Fruit fly (Drosophila melanogaster) whole organism, embryonic: ENCODE results near the gene Lmpt.

ENCODE experiments used
- ATbp ChIP-seq: fragments of 200-800 bp; sonication (Bioruptor generic); optimal IDR thresholded peaks from 2 replicates; lab custom pipeline; 2017; ENCODE audit warnings: missing biosample characterization, mild to moderate bottlenecking, missing genetic modification characterization, missing genetic modification reagents
- Abd-B ChIP-seq: fragments of 200-800 bp; sonication (Bioruptor generic); optimal IDR thresholded peaks from 2 replicates; lab custom pipeline; 2018; ENCODE audit warnings: missing biosample characterization, mild to moderate bottlenecking, missing genetic modification characterization, moderate library complexity
- Bdp1 ChIP-seq: fragments of 200-800 bp; sonication (Bioruptor generic); optimal IDR thresholded peaks from 3 replicates; lab custom pipeline; 2016; ENCODE audit warnings: missing biosample characterization, missing genetic modification characterization
- CG10366 ChIP-seq: fragments of 200-800 bp; sonication (Bioruptor generic); IDR thresholded peaks from 2 replicates; pipeline ENCODE4 v1.3.6; 2022; ENCODE audit warnings: missing biosample characterization, missing genetic modification characterization
- CG11247 ChIP-seq: fragments of 200-800 bp; sonication (Bioruptor generic); IDR thresholded peaks from 2 replicates; pipeline ENCODE4 v1.3.6; 2022; ENCODE audit warnings: missing biosample characterization, missing genetic modification characterization
- CG11695 ChIP-seq: fragments of 200-800 bp; sonication (Bioruptor generic); IDR thresholded peaks from 3 replicates; pipeline ENCODE4 v1.3.6; 2022; ENCODE audit warnings: missing biosample characterization, missing genetic modification characterization
- CG12155 ChIP-seq: fragments of 200-800 bp; sonication (Bioruptor generic); optimal IDR thresholded peaks from 3 replicates; lab custom pipeline; 2016; ENCODE audit warnings: missing biosample characterization, missing genetic modification characterization
- CG15011 ChIP-seq: fragments of 200-800 bp; sonication (Bioruptor generic); optimal IDR thresholded peaks from 3 replicates; lab custom pipeline; 2018; ENCODE audit warnings: missing biosample characterization, mild to moderate bottlenecking, missing genetic modification characterization
- CG15269 ChIP-seq: fragments of 200-800 bp; sonication (Bioruptor generic); optimal IDR thresholded peaks from 2 replicates; lab custom pipeline; 2018; ENCODE audit warnings: missing biosample characterization, mild to moderate bottlenecking, missing genetic modification characterization, moderate library complexity
- CG1602 ChIP-seq: fragments of 200-800 bp; sonication (Bioruptor generic); optimal IDR thresholded peaks from 3 replicates; lab custom pipeline; 2016; ENCODE audit warnings: missing biosample characterization, missing genetic modification characterization
- CG17912 ChIP-seq: fragments of 200-800 bp; sonication (Bioruptor generic); optimal IDR thresholded peaks from 2 replicates; lab custom pipeline; 2018; ENCODE audit warnings: missing biosample characterization, mild to moderate bottlenecking, missing genetic modification characterization
- CG18011 ChIP-seq: fragments of 200-800 bp; sonication (Bioruptor generic); optimal IDR thresholded peaks from 2 replicates; lab custom pipeline; 2017; ENCODE audit warnings: missing biosample characterization, missing genetic modification characterization, mild to moderate bottlenecking, moderate library complexity, missing genotype
- CG1832 ChIP-seq: fragments of 200-800 bp; sonication (Bioruptor generic); optimal IDR thresholded peaks from 2 replicates; lab custom pipeline; 2017; ENCODE audit warnings: missing biosample characterization, mild to moderate bottlenecking, missing genetic modification characterization, inconsistent platforms
- CG18599 ChIP-seq: fragments of 200-800 bp; sonication (Bioruptor generic); optimal IDR thresholded peaks from 3 replicates; lab custom pipeline; 2017; ENCODE audit warnings: missing biosample characterization, missing genetic modification characterization, mild to moderate bottlenecking, moderate library complexity, missing genetic modification reagents
- CG2120 ChIP-seq: fragments of 200-800 bp; sonication (Bioruptor generic); optimal IDR thresholded peaks from 3 replicates; lab custom pipeline; 2016; ENCODE audit warnings: missing biosample characterization, missing genetic modification characterization
- CG3163 ChIP-seq: fragments of 200-800 bp; sonication (Bioruptor generic); optimal IDR thresholded peaks from 3 replicates; lab custom pipeline; 2016; ENCODE audit warnings: missing biosample characterization, missing genetic modification characterization
- CG32532 ChIP-seq: fragments of 200-800 bp; sonication (Bioruptor generic); IDR thresholded peaks from 2 replicates; pipeline ENCODE4 v1.3.6; 2022; ENCODE audit warnings: missing biosample characterization, missing genetic modification characterization
- CG3281 ChIP-seq: fragments of 200-800 bp; sonication (Bioruptor generic); optimal IDR thresholded peaks from 3 replicates; lab custom pipeline; 2017; ENCODE audit warnings: missing biosample characterization, mild to moderate bottlenecking, missing genetic modification characterization
- CG4328 ChIP-seq: fragments of 200-800 bp; sonication (Bioruptor generic); optimal IDR thresholded peaks from 3 replicates; lab custom pipeline; 2017; ENCODE audit warnings: missing biosample characterization, missing genetic modification reagents, missing genetic modification characterization
- CG4404 ChIP-seq: fragments of 200-800 bp; sonication (Bioruptor generic); IDR thresholded peaks from 2 replicates; pipeline ENCODE4 v1.3.6; 2022; ENCODE audit warnings: missing biosample characterization, missing genetic modification characterization
- CG6254 ChIP-seq: fragments of 200-800 bp; sonication (Bioruptor generic); optimal IDR thresholded peaks from 3 replicates; lab custom pipeline; 2017; ENCODE audit warnings: mild to moderate bottlenecking, missing biosample characterization, missing genetic modification reagents, missing genetic modification characterization
- CG6813 ChIP-seq: fragments of 200-800 bp; sonication (Bioruptor generic); optimal IDR thresholded peaks from 2 replicates; lab custom pipeline; 2017; ENCODE audit warnings: missing biosample characterization, missing genetic modification characterization, mild to moderate bottlenecking, moderate library complexity, missing genetic modification reagents
- CG8290 ChIP-seq, 3 experiments: fragments of 200-800 bp; sonication (Bioruptor generic); optimal IDR thresholded peaks; 2 replicates each; lab custom pipeline; 2016 to 2019; ENCODE audit warnings: missing biosample characterization in 3 of 3, missing genetic modification characterization in 3 of 3, mild to moderate bottlenecking in 2 of 3, moderate library complexity in 1 of 3
- CG9932 ChIP-seq: fragments of 200-800 bp; sonication (Bioruptor generic); IDR thresholded peaks from 2 replicates; pipeline ENCODE4 v1.3.6; 2022; ENCODE audit warnings: missing biosample characterization, missing genetic modification characterization
- Dip2 ChIP-seq: fragments of 200-800 bp; sonication (Bioruptor generic); IDR thresholded peaks from 2 replicates; pipeline ENCODE4 v1.3.6; 2022; ENCODE audit warnings: missing biosample characterization, missing genetic modification characterization
- Dref ChIP-seq: fragments of 200-800 bp; sonication (Bioruptor generic); IDR thresholded peaks from 2 replicates; pipeline ENCODE4 v1.3.6; 2022; ENCODE audit warnings: missing biosample characterization, missing genetic modification characterization
- Drgx ChIP-seq: fragments of 200-800 bp; sonication (Bioruptor generic); IDR thresholded peaks from 2 replicates; pipeline ENCODE4 v1.3.6; 2022; ENCODE audit warnings: missing biosample characterization, missing genetic modification characterization
- Ets65A ChIP-seq: fragments of 200-800 bp; sonication (Bioruptor generic); peaks from one replicate; lab custom pipeline; 2016; ENCODE audit warnings: missing biosample characterization, missing genetic modification characterization
- H2.0 ChIP-seq: fragments of 200-800 bp; sonication (Bioruptor generic); IDR thresholded peaks from 2 replicates; pipeline ENCODE4 v1.3.6; 2022; ENCODE audit warnings: missing biosample characterization, missing genetic modification characterization
- MBD-R2 ChIP-seq: fragments of 200-800 bp; sonication (Bioruptor generic); IDR thresholded peaks from 2 replicates; pipeline ENCODE4 v1.3.6; 2022; ENCODE audit warnings: missing biosample characterization, missing genetic modification characterization
- Med ChIP-seq: fragments of 200-800 bp; sonication (Bioruptor generic); peaks from one replicate; lab custom pipeline; 2016; ENCODE audit warnings: missing biosample characterization, missing genetic modification characterization, mild to moderate bottlenecking, inconsistent platforms, moderate library complexity
- Nf-YC ChIP-seq: fragments of 200-800 bp; optimal IDR thresholded peaks from 3 replicates; lab custom pipeline; 2019; ENCODE audit warnings: missing biosample characterization, mild to moderate bottlenecking, missing genetic modification characterization, moderate library complexity
- Rfx ChIP-seq: fragments of 200-800 bp; sonication (Bioruptor generic); IDR thresholded peaks from 2 replicates; pipeline ENCODE4 v1.3.6; 2022; ENCODE audit warnings: missing biosample characterization, missing genetic modification characterization
- Sry-β ChIP-seq: fragments of 200-800 bp; sonication (Bioruptor generic); optimal IDR thresholded peaks from 2 replicates; lab custom pipeline; 2018; ENCODE audit warnings: missing biosample characterization, mild to moderate bottlenecking, missing genetic modification characterization, moderate library complexity
- bab2 ChIP-seq: fragments of 200-800 bp; sonication (Bioruptor generic); optimal IDR thresholded peaks from 2 replicates; lab custom pipeline; 2016; ENCODE audit warnings: missing biosample characterization, missing genetic modification characterization
- chinmo ChIP-seq: fragments of 200-800 bp; sonication (Bioruptor generic); IDR thresholded peaks from 4 replicates; pipeline ENCODE4 v1.3.6; 2022; ENCODE audit warnings: missing biosample characterization, missing genetic modification characterization; ENCODE audit not compliant: partially characterized antibody
- grn ChIP-seq: fragments of 200-800 bp; sonication (Bioruptor generic); optimal IDR thresholded peaks from 3 replicates; lab custom pipeline; 2017; ENCODE audit warnings: missing biosample characterization, missing genetic modification characterization
- hb ChIP-seq: fragments of 200-800 bp; sonication (Bioruptor generic); IDR thresholded peaks from 3 replicates; pipeline ENCODE4 v1.3.6; 2022; ENCODE audit warnings: missing biosample characterization, missing genetic modification characterization; ENCODE audit not compliant: partially characterized antibody
- hbn ChIP-seq: fragments of 200-800 bp; sonication (Bioruptor generic); IDR thresholded peaks from 2 replicates; pipeline ENCODE4 v1.3.6; 2022; ENCODE audit warnings: missing biosample characterization, missing genetic modification characterization; ENCODE audit not compliant: partially characterized antibody
- lab ChIP-seq: fragments of 200-800 bp; sonication (Bioruptor generic); optimal IDR thresholded peaks from 3 replicates; lab custom pipeline; 2017; ENCODE audit warnings: missing biosample characterization, missing genetic modification characterization, mild to moderate bottlenecking, moderate library complexity, missing genetic modification reagents
- nau ChIP-seq: fragments of 200-800 bp; sonication (Bioruptor generic); optimal IDR thresholded peaks from 3 replicates; lab custom pipeline; 2017; ENCODE audit warnings: missing biosample characterization, mild to moderate bottlenecking, missing genetic modification characterization, missing genetic modification reagents
- nerfin-2 ChIP-seq: fragments of 200-800 bp; sonication (Bioruptor generic); IDR thresholded peaks from 2 replicates; pipeline ENCODE4 v1.3.6; 2022; ENCODE audit warnings: missing biosample characterization, missing genetic modification characterization; ENCODE audit not compliant: partially characterized antibody
- nom ChIP-seq: fragments of 200-800 bp; sonication (Bioruptor generic); optimal IDR thresholded peaks from 2 replicates; lab custom pipeline; 2017; ENCODE audit warnings: missing biosample characterization, missing genetic modification characterization, mild to moderate bottlenecking, moderate library complexity, missing genetic modification reagents
- oc ChIP-seq: fragments of 200-800 bp; sonication (Bioruptor generic); optimal IDR thresholded peaks from 2 replicates; lab custom pipeline; 2018; ENCODE audit warnings: missing biosample characterization, mild to moderate bottlenecking, missing genetic modification characterization, moderate library complexity
- peb ChIP-seq: fragments of 200-800 bp; sonication (Bioruptor generic); IDR thresholded peaks from 2 replicates; pipeline ENCODE4 v1.3.6; 2022; ENCODE audit warnings: missing biosample characterization, missing genetic modification characterization
- rib ChIP-seq: fragments of 200-800 bp; sonication (Bioruptor generic); IDR thresholded peaks from 2 replicates; pipeline ENCODE4 v1.3.6; 2022; ENCODE audit warnings: missing biosample characterization, missing genetic modification characterization
- run ChIP-seq: fragments of 200-800 bp; sonication (Bioruptor generic); optimal IDR thresholded peaks from 3 replicates; lab custom pipeline; 2018; ENCODE audit warnings: missing biosample characterization, mild to moderate bottlenecking, missing genetic modification characterization
- sens ChIP-seq: fragments of 200-800 bp; sonication (Bioruptor generic); peaks from one replicate; lab custom pipeline; 2016; ENCODE audit warnings: missing biosample characterization, missing genetic modification characterization
- slbo ChIP-seq: fragments of 200-800 bp; sonication (Bioruptor generic); IDR thresholded peaks from 2 replicates; pipeline ENCODE4 v1.3.6; 2022; ENCODE audit warnings: missing biosample characterization, missing genetic modification characterization
- tll ChIP-seq, 2 experiments: fragments of 200-800 bp in 1 of 2; fragments of >200 bp in 1 of 2; sonication (Bioruptor generic) in 1 of 2; optimal IDR thresholded peaks; 2 replicates each; lab custom pipeline; 2017 to 2019; ENCODE audit warnings: missing biosample characterization in 2 of 2, missing genetic modification characterization in 2 of 2, mild to moderate bottlenecking in 1 of 2, moderate library complexity in 1 of 2
- tup ChIP-seq: fragments of 200-800 bp; sonication (Bioruptor generic); optimal IDR thresholded peaks from 2 replicates; lab custom pipeline; 2016; ENCODE audit warnings: missing biosample characterization, mild to moderate bottlenecking, missing genetic modification characterization, moderate library complexity

Gene Lmpt

dm6 chr3L:16870723-16871137 is 5.6 kb downstream of the Lmpt start (continued):
- TF ChIP-seq nerfin-2: no peak
- no peak for TF ChIP-seq nau (GFP tag; lab: Kevin White, UChicago)
- TF ChIP-seq CG4404: no peak
- no peak for TF ChIP-seq Bdp1
- no peak for TF ChIP-seq CG12155 (GFP tag; lab: Kevin White, UChicago)
- TF ChIP-seq CG1832 (GFP tag; lab: Kevin White, UChicago): no peak
- no peak for TF ChIP-seq Abd-B (GFP tag; lab: Kevin White, UChicago)
- TF ChIP-seq tll (GFP tag; optimal IDR thresholded peaks at IDR 0.05; lab: Kevin White, UChicago): no peak
- TF ChIP-seq tup (GFP tag; lab: Kevin White, UChicago): no peak
- TF ChIP-seq CG3163: no peak
- no peak for TF ChIP-seq bab2 (GFP tag; lab: Kevin White, UChicago)
- TF ChIP-seq H2.0 (GFP tag; lab: Robert Waterston, UW): 0 out of 2 replicates have a peak, but pooled peaks have one; percentile 20
- TF ChIP-seq CG10366 (GFP tag; lab: Robert Waterston, UW): no peak
- peak; percentile 19 for TF ChIP-seq CG15269 (tag; lab: Kevin White, UChicago)
- no peak for TF ChIP-seq sens (GFP tag; lab: Kevin White, UChicago)
- TF ChIP-seq CG11247 (GFP tag; lab: Robert Waterston, UW): no peak
- no peak for TF ChIP-seq rib (GFP tag; lab: Robert Waterston, UW)
- TF ChIP-seq Ets65A (GFP tag; lab: Kevin White, UChicago): peak; percentile 75
- TF ChIP-seq chinmo: no peak
- TF ChIP-seq Dref: no peak
- peak; percentile 51 for TF ChIP-seq CG18599 (GFP tag; lab: Kevin White, UChicago)
- no peak for TF ChIP-seq CG17912
- TF ChIP-seq CG6254 (GFP tag; lab: Kevin White, UChicago): no peak
- TF ChIP-seq MBD-R2 (GFP tag; lab: Robert Waterston, UW): no peak
- no peak for TF ChIP-seq hb
- no peak for TF ChIP-seq Dip2

- TF ChIP-seq lab (GFP tag; lab: Kevin White, UChicago) (peak; percentile 51), CG6813 (no peak), Sry-β (no peak), run (no peak), chinmo (0 out of 4 replicates have a peak, but pooled peaks have one; percentile 46), grn (GFP tag; lab: Kevin White, UChicago) (no peak), Nf-YC (tag; lab: Kevin White, UChicago) (no peak), CG11695 (GFP tag; lab: Robert Waterston, UW) (no peak), ATbp (no peak), nom (GFP tag; lab: Kevin White, UChicago) (no peak), CG18011 (GFP tag; lab: Kevin White, UChicago) (no peak), CG9932 (0 out of 2 replicates have a peak, but pooled peaks have one; percentile 8), CG15011 (GFP tag; lab: Kevin White, UChicago) (no peak), CG3281 (GFP tag; lab: Kevin White, UChicago) (peak; percentile 32), CG8290 (GFP tag; optimal IDR thresholded peaks at IDR 0.05; lab: Kevin White, UChicago) (no peak), CG8290 (tag; optimal IDR thresholded peaks at IDR 0.05; lab: Kevin White, UChicago) (peak in 1 of 2 experiments; percentile 13), CG4328 (GFP tag; lab: Kevin White, UChicago) (no peak), CG1602 (GFP tag; lab: Kevin White, UChicago) (no peak), Med (GFP tag; lab: Kevin White, UChicago) (peak; percentile 53), CG2120 (GFP tag; lab: Kevin White, UChicago) (peak; percentile 38), slbo (GFP tag; lab: Robert Waterston, UW) (peak; percentile 22; the same call in 1 of the 2 replicates), oc (peak; percentile 34), hbn (no peak), peb (no peak), Rfx (GFP tag; lab: Robert Waterston, UW) (peak; percentile 36), Drgx (no peak), CG32532 (0 out of 2 replicates have a peak, but pooled peaks have one; percentile 8)
- TF ChIP-seq, all 482 proteins: peak for 11
Measured at dm6 chr3L:16871630-16872029, 6.5 kb downstream of the Lmpt start.
